Worm (Caenorhabditis elegans): ENCODE measurements around the gene ssp-10.

The ssp-10 gene

ce11 chrIV:9846574-9846973, 4.3 kb downstream of the ssp-10 start, which contains the start of gene K07F5.6:
TSS of gene K07F5.6 (minus strand) at chrIV:9846674.
- TF ChIP-seq gei-17 (GFP tag; optimal IDR thresholded peaks at IDR 0.05), result no peak
- TF ChIP-seq let-526 (GFP tag; IDR thresholded peaks at IDR 0.05), result no peak
- no peak for TF ChIP-seq pbrm-1 (GFP tag; IDR thresholded peaks at IDR 0.05)
- no peak for TF ChIP-seq lsy-27 (tag; optimal IDR thresholded peaks at IDR 0.05; ENCODE audit: borderline replicate concordance, insufficient read depth)
- TF ChIP-seq T26A5.8 (tag; optimal IDR thresholded peaks at IDR 0.05), result no peak
- TF ChIP-seq snpc-3.4 (tag; optimal IDR thresholded peaks at IDR 0.05), result no peak

ce11 chrIV:9843760-9844159, 7.1 kb downstream of the ssp-10 start, which contains the start of gene nspd-2:
TSS of gene nspd-2 (plus strand) at chrIV:9844060.
- no peak for TF ChIP-seq ztf-22 (GFP tag; optimal IDR thresholded peaks at IDR 0.05)
- TF ChIP-seq hmg-20 (GFP tag; IDR thresholded peaks at IDR 0.05), result no peak
- no peak for TF ChIP-seq tbx-9 (tag; optimal IDR thresholded peaks at IDR 0.05; ENCODE audit: borderline replicate concordance)
- no peak for TF ChIP-seq atf-7 (tag; optimal IDR thresholded peaks at IDR 0.05)
- TF ChIP-seq mxl-1 (tag; optimal IDR thresholded peaks at IDR 0.05), result no peak
- TF ChIP-seq hlh-12 (tag; optimal IDR thresholded peaks at IDR 0.05), result no peak
- no peak for TF ChIP-seq madf-6 (GFP tag; IDR thresholded peaks at IDR 0.05)
- no peak for TF ChIP-seq ztf-26 (tag; optimal IDR thresholded peaks at IDR 0.05)
- no peak for TF ChIP-seq attf-3 (GFP tag; conservative IDR thresholded peaks at IDR 0.05)
- TF ChIP-seq snpc-1.3 (tag; optimal IDR thresholded peaks at IDR 0.05; ENCODE audit: insufficient read depth), result no peak
- TF ChIP-seq athp-1 (tag; optimal IDR thresholded peaks at IDR 0.05), result no peak
- no peak for TF ChIP-seq repo-1 (tag; optimal IDR thresholded peaks at IDR 0.05)
- TF ChIP-seq tlf-1 (GFP tag; optimal IDR thresholded peaks at IDR 0.05), result no peak
- no peak for TF ChIP-seq cebp-1 (GFP tag; IDR thresholded peaks at IDR 0.05)
- TF ChIP-seq cebp-1 (tag; optimal IDR thresholded peaks at IDR 0.05), result no peak
- no peak for TF ChIP-seq mcd-1 (GFP tag; IDR thresholded peaks at IDR 0.05)
- no peak for TF ChIP-seq F52B5.7 (tag; optimal IDR thresholded peaks at IDR 0.05)

- TF ChIP-seq mes-4 (tag; optimal IDR thresholded peaks at IDR 0.05), result no peak
- no peak for TF ChIP-seq let-607 (tag; optimal IDR thresholded peaks at IDR 0.05)
- no peak for TF ChIP-seq lin-40 (tag; optimal IDR thresholded peaks at IDR 0.05)
- TF ChIP-seq cebp-2 (GFP tag; IDR thresholded peaks at IDR 0.05), result no peak
- TF ChIP-seq K12H6.12 (tag; optimal IDR thresholded peaks at IDR 0.05), result no peak
- TF ChIP-seq atf-7 (tag; optimal IDR thresholded peaks at IDR 0.05), result no peak
- no peak for TF ChIP-seq F10E7.11 (tag; optimal IDR thresholded peaks at IDR 0.05)
- no peak for TF ChIP-seq hrde-1 (tag; optimal IDR thresholded peaks at IDR 0.05; ENCODE audit: borderline replicate concordance)
- TF ChIP-seq rcor-1 (GFP tag; IDR thresholded peaks at IDR 0.05), result no peak
- TF ChIP-seq lag-1 (GFP tag; IDR thresholded peaks at IDR 0.05), result no peak
- no peak for TF ChIP-seq ama-1 (optimal IDR thresholded peaks at IDR 0.05)
- no peak for TF ChIP-seq ama-1 (GFP tag; optimal IDR thresholded peaks at IDR 0.05)
- TF ChIP-seq hsf-1 (GFP tag; IDR thresholded peaks at IDR 0.05), result no peak
- no peak for TF ChIP-seq nhr-179 (tag; optimal IDR thresholded peaks at IDR 0.05)
- TF ChIP-seq aptf-3 (GFP tag; IDR thresholded peaks at IDR 0.05), result no peak
- TF ChIP-seq ceh-91 (GFP tag; IDR thresholded peaks at IDR 0.05), result no peak
- TF ChIP-seq efl-1 (GFP tag; optimal IDR thresholded peaks at IDR 0.05), result no peak
- TF ChIP-seq aptf-2 (GFP tag; conservative IDR thresholded peaks at IDR 0.05), result no peak
Measured at ce11 chrIV:9842071-9842470, 8.8 kb downstream of the ssp-10 start, which contains the start of gene K07F5.17. TSS of gene K07F5.17 (plus strand) at chrIV:9842371.
